4 fruit fly cellular contexts compared by ENCODE assay signal in genomic region chr3L:2835744-2836143, dm6.
TF ChIP-seq lines count a peak whose summit lies in the region.

No protein-coding gene starts in this region.

- TF ChIP-seq CTCF in whole organism, embryonic (GFP tag; optimal IDR thresholded peaks at IDR 0.05; lab: Kevin White, UChicago) = no peak

TF ChIP-seq in whole organism, embryonic, 481 proteins besides CTCF, POLR2A, EP300 and RAD21:
- TF ChIP-seq CG10462 (GFP tag; optimal IDR thresholded peaks at IDR 0.05; lab: Kevin White, UChicago) = no peak
- peak; percentile 1 for TF ChIP-seq corto (GFP tag; optimal IDR thresholded peaks at IDR 0.05; lab: Kevin White, UChicago)
- peak; percentile 75 for TF ChIP-seq Drgx (GFP tag; IDR thresholded peaks at IDR 0.05; lab: Robert Waterston, UW)
- TF ChIP-seq nom (GFP tag; optimal IDR thresholded peaks at IDR 0.05; lab: Kevin White, UChicago) = peak; percentile 93
- peak in 1 of 2 experiments; percentile 60 for TF ChIP-seq bsh (GFP tag; optimal IDR thresholded peaks at IDR 0.05; lab: Kevin White, UChicago)

TF ChIP-seq in whole organism, prepupa, 60 proteins besides CTCF, POLR2A, EP300 and RAD21 (continues in another document):
- TF ChIP-seq CG10669 (GFP tag; optimal IDR thresholded peaks at IDR 0.05; lab: Kevin White, UChicago) (peak; percentile 59), CG6276 (GFP tag; optimal IDR thresholded peaks at IDR 0.05; lab: Kevin White, UChicago) (peak; percentile 46), lz (GFP tag; optimal IDR thresholded peaks at IDR 0.05; lab: Kevin White, UChicago) (no peak), dsx (GFP tag; optimal IDR thresholded peaks at IDR 0.05; lab: Kevin White, UChicago; ENCODE audit: poor library complexity, severe bottlenecking) (peak; percentile 96), CG11762 (GFP tag; optimal IDR thresholded peaks at IDR 0.05; lab: Kevin White, UChicago; ENCODE audit: insufficient read depth) (no peak), Sox15 (GFP tag; optimal IDR thresholded peaks at IDR 0.05; lab: Kevin White, UChicago) (no peak), acj6 (GFP tag; optimal IDR thresholded peaks at IDR 0.05; lab: Kevin White, UChicago) (no peak), CG8319 (GFP tag; optimal IDR thresholded peaks at IDR 0.05; lab: Kevin White, UChicago) (no peak), Ets21C (GFP tag; optimal IDR thresholded peaks at IDR 0.05; lab: Kevin White, UChicago) (no peak), Sox102F (GFP tag; optimal IDR thresholded peaks at IDR 0.05; lab: Kevin White, UChicago) (peak; percentile 38), CG7368 (GFP tag; optimal IDR thresholded peaks at IDR 0.05; lab: Kevin White, UChicago) (no peak), Ets96B (tag; optimal IDR thresholded peaks at IDR 0.05; lab: Kevin White, UChicago) (peak; percentile 59), CG1621 (tag; optimal IDR thresholded peaks at IDR 0.05; lab: Kevin White, UChicago) (peak; percentile 75), svp (GFP tag; lab: Kevin White, UChicago) (no peak), esn (GFP tag; optimal IDR thresholded peaks at IDR 0.05; lab: Kevin White, UChicago) (no peak), CG16779 (tag; optimal IDR thresholded peaks at IDR 0.05; lab: Kevin White, UChicago) (peak; percentile 60), Gug (GFP tag; IDR thresholded peaks at IDR 0.05; lab: Robert Waterston, UW) (no peak), Blimp-1 (GFP tag; optimal IDR thresholded peaks at IDR 0.05; lab: Kevin White, UChicago) (peak; percentile 24), CG32006 (GFP tag; optimal IDR thresholded peaks at IDR 0.05; lab: Kevin White, UChicago) (no peak), CG3032 (tag; optimal IDR thresholded peaks at IDR 0.05; lab: Kevin White, UChicago) (peak; percentile 88), dac (GFP tag; optimal IDR thresholded peaks at IDR 0.05; lab: Kevin White, UChicago) (no peak), Met (GFP tag; optimal IDR thresholded peaks at IDR 0.05; lab: Kevin White, UChicago) (no peak), CG4318 (GFP tag; optimal IDR thresholded peaks at IDR 0.05; lab: Kevin White, UChicago) (no peak), Hr38 (GFP tag; optimal IDR thresholded peaks at IDR 0.05; lab: Kevin White, UChicago) (no peak), net (GFP tag; optimal IDR thresholded peaks at IDR 0.05; lab: Kevin White, UChicago) (peak; percentile 10), CG3919 (GFP tag; optimal IDR thresholded peaks at IDR 0.05; lab: Kevin White, UChicago) (peak; percentile 14), CG6792 (GFP tag; optimal IDR thresholded peaks at IDR 0.05; lab: Kevin White, UChicago) (no peak), salr (GFP tag; optimal IDR thresholded peaks at IDR 0.05; lab: Kevin White, UChicago) (peak in 1 of 2 experiments; percentile 52), eg (GFP tag; IDR thresholded peaks at IDR 0.05; lab: Robert Waterston, UW) (peak; percentile 73)

TF ChIP-seq in whole organism, pupa, 21 proteins besides CTCF, POLR2A, EP300 and RAD21:
- TF ChIP-seq gl (tag; optimal IDR thresholded peaks at IDR 0.05; lab: Kevin White, UChicago) = peak; percentile 88
- TF ChIP-seq Pif1A (GFP tag; optimal IDR thresholded peaks at IDR 0.05; lab: Kevin White, UChicago) = peak; percentile 50
- peak; percentile 31 for TF ChIP-seq CG17806 (tag; optimal IDR thresholded peaks at IDR 0.05; lab: Kevin White, UChicago)
- peak; percentile 61 for TF ChIP-seq CG34367 (tag; optimal IDR thresholded peaks at IDR 0.05; lab: Kevin White, UChicago)
- peak; percentile 31 for TF ChIP-seq Snoo (tag; optimal IDR thresholded peaks at IDR 0.05; lab: Kevin White, UChicago)
- TF ChIP-seq CG32121 (GFP tag; IDR thresholded peaks at IDR 0.05; lab: Robert Waterston, UW) = no peak
- peak; percentile 57 for TF ChIP-seq CG8159 (tag; optimal IDR thresholded peaks at IDR 0.05; lab: Kevin White, UChicago)
- TF ChIP-seq EcR (GFP tag; optimal IDR thresholded peaks at IDR 0.05; lab: Kevin White, UChicago) = peak; percentile 83
- peak; percentile 86 for TF ChIP-seq D1 (tag; optimal IDR thresholded peaks at IDR 0.05; lab: Kevin White, UChicago)
- peak; percentile 42 for TF ChIP-seq CG8301 (tag; optimal IDR thresholded peaks at IDR 0.05; lab: Kevin White, UChicago)
- peak; percentile 84 for TF ChIP-seq CG15710 (tag; optimal IDR thresholded peaks at IDR 0.05; lab: Kevin White, UChicago)
- peak; percentile 50; the same call in 1 of the 2 replicates for TF ChIP-seq rn (GFP tag; IDR thresholded peaks at IDR 0.05; lab: Robert Waterston, UW)
- peak; percentile 92 for TF ChIP-seq CG4496 (GFP tag; IDR thresholded peaks at IDR 0.05; lab: Robert Waterston, UW)
- TF ChIP-seq CG14655 (GFP tag; optimal IDR thresholded peaks at IDR 0.05; lab: Kevin White, UChicago) = peak; percentile 22
- TF ChIP-seq CG12605 (GFP tag; IDR thresholded peaks at IDR 0.05; lab: Robert Waterston, UW) = peak; percentile 86
- TF ChIP-seq Pif1B (GFP tag; optimal IDR thresholded peaks at IDR 0.05; lab: Kevin White, UChicago) = peak; percentile 32
- TF ChIP-seq Ets98B (GFP tag; IDR thresholded peaks at IDR 0.05; lab: Robert Waterston, UW) = peak; percentile 39; the same call in 1 of the 2 replicates
- TF ChIP-seq CG13204 (GFP tag; optimal IDR thresholded peaks at IDR 0.05; lab: Kevin White, UChicago) = peak; percentile 87
- TF ChIP-seq CG10348 (GFP tag; IDR thresholded peaks at IDR 0.05; lab: Robert Waterston, UW) = no peak
- TF ChIP-seq CG9948 (tag; optimal IDR thresholded peaks at IDR 0.05; lab: Kevin White, UChicago) = peak; percentile 75
- TF ChIP-seq fd96Ca (GFP tag; IDR thresholded peaks at IDR 0.05; lab: Robert Waterston, UW) = peak; percentile 75; the same call in 2 of the 3 replicates

TF ChIP-seq in whole organism, wandering third instar larva, 38 proteins besides CTCF, POLR2A, EP300 and RAD21:
- TF ChIP-seq CG9705 (GFP tag; optimal IDR thresholded peaks at IDR 0.05; lab: Kevin White, UChicago) (no peak), psq (GFP tag; optimal IDR thresholded peaks at IDR 0.05; lab: Kevin White, UChicago) (peak; percentile 57), Hr78 (GFP tag; optimal IDR thresholded peaks at IDR 0.05; lab: Kevin White, UChicago) (no peak), Myc (optimal IDR thresholded peaks at IDR 0.05; lab: Kevin White, UChicago) (no peak), Vsx2 (GFP tag; optimal IDR thresholded peaks at IDR 0.05; lab: Kevin White, UChicago; ENCODE audit: partially characterized antibody) (peak; percentile 44), rgr (GFP tag; optimal IDR thresholded peaks at IDR 0.05; lab: Kevin White, UChicago) (no peak), brk (GFP tag; optimal IDR thresholded peaks at IDR 0.05; lab: Kevin White, UChicago) (no peak), Rel (GFP tag; optimal IDR thresholded peaks at IDR 0.05; lab: Kevin White, UChicago) (no peak), Rel (tag; optimal IDR thresholded peaks at IDR 0.05; lab: Kevin White, UChicago) (peak; percentile 61), dmrt93B (GFP tag; optimal IDR thresholded peaks at IDR 0.05; lab: Kevin White, UChicago) (no peak), Dfd (GFP tag; optimal IDR thresholded peaks at IDR 0.05; lab: Kevin White, UChicago) (no peak), CG32264 (GFP tag; optimal IDR thresholded peaks at IDR 0.05; lab: Kevin White, UChicago) (no peak), Mio (GFP tag; optimal IDR thresholded peaks at IDR 0.05; lab: Kevin White, UChicago) (no peak), OdsH (GFP tag; optimal IDR thresholded peaks at IDR 0.05; lab: Kevin White, UChicago) (no peak), sage (GFP tag; optimal IDR thresholded peaks at IDR 0.05; lab: Kevin White, UChicago) (peak; percentile 30), Sp1 (GFP tag; optimal IDR thresholded peaks at IDR 0.05; lab: Kevin White, UChicago) (peak; percentile 36), Hnf4 (GFP tag; optimal IDR thresholded peaks at IDR 0.05; lab: Kevin White, UChicago) (no peak), N (GFP tag; optimal IDR thresholded peaks at IDR 0.05; lab: Kevin White, UChicago) (no peak), pan (optimal IDR thresholded peaks at IDR 0.05; lab: Kevin White, UChicago) (no peak), br (GFP tag; optimal IDR thresholded peaks at IDR 0.05; lab: Kevin White, UChicago) (no peak), dsf (GFP tag; optimal IDR thresholded peaks at IDR 0.05; lab: Kevin White, UChicago; ENCODE audit: borderline replicate concordance) (no peak), Dif (GFP tag; optimal IDR thresholded peaks at IDR 0.05; lab: Kevin White, UChicago; ENCODE audit: partially characterized antibody) (peak; percentile 48), Jra (GFP tag; optimal IDR thresholded peaks at IDR 0.05; lab: Kevin White, UChicago) (no peak), dl (GFP tag; optimal IDR thresholded peaks at IDR 0.05; lab: Kevin White, UChicago; ENCODE audit: insufficient read depth in 1 of 2, partially characterized antibody in 2 of 2) (no peak), CrebA (GFP tag; optimal IDR thresholded peaks at IDR 0.05; lab: Kevin White, UChicago; ENCODE audit: borderline replicate concordance) (peak; percentile 42)

Comparison
In these comparisons a context has a peak if more than half of its experiments do, and no peak if none do; other contexts are left out.
1. Of the 7 proteins assayed by ChIP-seq in both whole organism, embryonic and whole organism, prepupa: peak only in whole organism, embryonic: none; only in whole organism, prepupa: Blimp-1, CG16779, CG6854, Lpt and Sox102F; in both: none; in neither: 2.